Fruit fly (Drosophila melanogaster): ENCODE results near the gene DZIP1.

DZIP1 gene

dm6 chr3R:24514652-24515328, at the start of gene DZIP1, which contains the start of gene nAChRbeta2:
Gene DZIP1, plus strand, starts transcription at chr3R:24515278.
Gene nAChRbeta2, minus strand, starts transcription at chr3R:24515106.
- no peak for TF ChIP-seq pan (optimal IDR thresholded peaks at IDR 0.05)
- no peak for TF ChIP-seq CG8478 (optimal IDR thresholded peaks at IDR 0.05)
- no peak for TF ChIP-seq usp (GFP tag; optimal IDR thresholded peaks at IDR 0.05)
- no peak for TF ChIP-seq psq (optimal IDR thresholded peaks at IDR 0.05)
- no peak for TF ChIP-seq Dll (optimal IDR thresholded peaks at IDR 0.05)
- no peak for TF ChIP-seq EcR (GFP tag; optimal IDR thresholded peaks at IDR 0.05)

DNA sequence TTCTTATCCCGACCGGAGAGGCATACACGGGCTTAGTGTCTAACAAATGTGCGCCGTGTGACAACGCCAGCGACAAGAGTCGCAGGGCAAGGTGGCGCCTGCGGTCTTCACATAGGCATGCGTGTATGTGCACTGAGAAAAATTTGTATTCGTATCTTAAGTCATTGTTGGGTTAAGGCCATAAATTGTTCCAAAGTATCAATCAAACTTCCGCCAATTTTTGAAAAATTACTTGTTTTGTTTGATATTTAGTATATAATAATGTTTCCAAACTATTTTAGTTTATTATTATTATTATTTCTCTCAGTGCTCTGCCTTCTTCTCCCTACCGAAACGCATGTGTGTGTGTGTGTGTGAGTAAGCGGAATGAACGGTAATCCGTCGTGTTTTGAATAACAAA, 47.8 kb upstream of the DZIP1 start:
- no peak for TF ChIP-seq Dll (optimal IDR thresholded peaks at IDR 0.05)
- TF ChIP-seq psq (optimal IDR thresholded peaks at IDR 0.05) = no peak
- no peak for TF ChIP-seq pan (optimal IDR thresholded peaks at IDR 0.05)
- no peak for TF ChIP-seq CG8478 (optimal IDR thresholded peaks at IDR 0.05)
- TF ChIP-seq usp (GFP tag; optimal IDR thresholded peaks at IDR 0.05) = no peak
- TF ChIP-seq EcR (GFP tag; optimal IDR thresholded peaks at IDR 0.05) = no peak

DNA sequence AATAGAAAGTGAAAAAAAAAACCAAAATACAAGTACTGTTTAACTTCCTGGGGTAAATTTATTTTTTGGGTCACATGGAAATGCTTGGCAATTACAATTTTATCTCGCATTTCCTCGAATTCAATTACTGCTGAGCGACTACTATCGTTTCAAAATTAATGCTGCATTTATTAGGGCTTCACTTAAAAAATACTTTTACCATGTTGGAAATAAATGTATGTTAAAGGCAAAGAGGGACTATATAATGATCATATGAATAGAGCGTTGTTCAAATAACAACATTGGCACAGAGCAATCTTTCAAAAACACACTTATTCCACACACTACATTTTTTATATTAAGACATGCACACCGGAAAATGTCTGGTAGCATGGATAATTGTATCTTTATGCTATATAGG, 46.0 kb upstream of the DZIP1 start, which contains the start of gene CG31128:
CG31128 (plus strand) TSS at position 301 of the 400 bp plus-strand sequence.
- no peak for TF ChIP-seq usp (GFP tag; optimal IDR thresholded peaks at IDR 0.05)
- TF ChIP-seq pan (optimal IDR thresholded peaks at IDR 0.05) = no peak

dm6 chr3R:24474760-24475159, 40.3 kb upstream of the DZIP1 start:
- TF ChIP-seq Dll (optimal IDR thresholded peaks at IDR 0.05) (no peak), psq (optimal IDR thresholded peaks at IDR 0.05) (no peak), EcR (GFP tag; optimal IDR thresholded peaks at IDR 0.05) (no peak), pan (optimal IDR thresholded peaks at IDR 0.05) (no peak), CG8478 (optimal IDR thresholded peaks at IDR 0.05) (no peak), usp (GFP tag; optimal IDR thresholded peaks at IDR 0.05) (no peak)

- no peak for TF ChIP-seq Dll (optimal IDR thresholded peaks at IDR 0.05)
- no peak for TF ChIP-seq psq (optimal IDR thresholded peaks at IDR 0.05)
- no peak for TF ChIP-seq EcR (GFP tag; optimal IDR thresholded peaks at IDR 0.05)
- TF ChIP-seq CG8478 (optimal IDR thresholded peaks at IDR 0.05) = no peak
Observed at dm6 chr3R:24481040-24481439, 34.0 kb upstream of the DZIP1 start.

DNA sequence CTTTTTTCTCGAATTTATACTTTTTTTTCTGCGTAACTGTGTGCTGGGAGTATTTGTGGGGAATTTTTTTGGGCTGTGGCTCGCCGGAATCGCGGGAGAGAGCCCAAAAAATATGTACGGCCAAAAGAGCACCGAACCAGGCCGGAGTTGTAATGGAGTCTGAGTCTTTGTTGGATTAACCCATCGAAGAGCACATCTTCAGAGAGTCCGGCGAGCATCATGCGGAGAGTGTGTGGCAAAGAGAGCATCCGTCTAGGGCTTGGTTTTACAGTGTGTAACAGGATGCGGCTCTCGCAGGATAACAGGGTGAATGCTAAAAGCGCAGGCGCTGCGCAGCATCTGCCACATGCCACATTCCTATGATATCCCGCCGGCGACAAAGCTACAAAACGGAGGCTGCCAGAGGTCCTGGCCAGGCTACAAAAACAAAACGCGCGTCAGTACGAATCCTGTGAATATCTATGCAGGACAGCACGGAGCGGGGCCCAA, 30.0 kb upstream of the DZIP1 start, which contains the start of gene nAChRalpha2:
nAChRalpha2 (plus strand) TSS at position 439 of the 489 bp plus-strand sequence.
- TF ChIP-seq pan (optimal IDR thresholded peaks at IDR 0.05) (no peak), psq (optimal IDR thresholded peaks at IDR 0.05) (no peak), CG8478 (optimal IDR thresholded peaks at IDR 0.05) (no peak), EcR (GFP tag; optimal IDR thresholded peaks at IDR 0.05) (no peak), Dll (optimal IDR thresholded peaks at IDR 0.05) (no peak)

- TF ChIP-seq psq (optimal IDR thresholded peaks at IDR 0.05) (no peak), usp (GFP tag; optimal IDR thresholded peaks at IDR 0.05) (no peak), Dll (optimal IDR thresholded peaks at IDR 0.05) (no peak), CG8478 (optimal IDR thresholded peaks at IDR 0.05) (no peak), EcR (GFP tag; optimal IDR thresholded peaks at IDR 0.05) (no peak), pan (optimal IDR thresholded peaks at IDR 0.05) (no peak)
Observed at dm6 chr3R:24496084-24496483, 19.0 kb upstream of the DZIP1 start.

- TF ChIP-seq Dll (optimal IDR thresholded peaks at IDR 0.05) (no peak), psq (optimal IDR thresholded peaks at IDR 0.05) (no peak), EcR (GFP tag; optimal IDR thresholded peaks at IDR 0.05) (no peak), usp (GFP tag; optimal IDR thresholded peaks at IDR 0.05) (no peak), pan (optimal IDR thresholded peaks at IDR 0.05) (no peak), CG8478 (optimal IDR thresholded peaks at IDR 0.05) (no peak)
Observed at dm6 chr3R:24503627-24504026, 11.5 kb upstream of the DZIP1 start.

DNA sequence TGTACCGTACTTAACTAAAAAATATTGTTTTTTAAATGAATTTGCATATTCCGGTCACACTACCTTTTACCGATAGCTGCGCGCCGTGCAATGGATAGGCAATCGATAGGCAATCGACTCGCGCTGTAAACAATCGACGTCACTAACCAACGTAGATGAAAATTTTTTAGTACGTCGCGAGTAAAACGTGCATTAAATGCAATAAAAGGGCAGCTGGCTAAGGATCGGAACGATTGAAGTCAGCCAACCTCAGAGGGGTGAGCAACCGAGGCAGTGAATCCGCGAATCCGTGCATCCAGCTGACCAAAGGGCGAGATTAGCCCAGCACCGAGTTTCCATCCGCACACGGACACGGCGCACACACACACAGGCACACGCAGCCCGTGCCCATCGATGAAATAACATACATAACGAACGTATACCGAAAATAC, 3.1 kb downstream of the DZIP1 start, which contains the start of gene Pp1alpha-96A:
Pp1alpha-96A (plus strand) TSS at position 121 of the 431 bp plus-strand sequence.
- TF ChIP-seq Dll (optimal IDR thresholded peaks at IDR 0.05) (no peak), usp (GFP tag; optimal IDR thresholded peaks at IDR 0.05) (no peak), EcR (GFP tag; optimal IDR thresholded peaks at IDR 0.05) (no peak), pan (optimal IDR thresholded peaks at IDR 0.05) (no peak), psq (optimal IDR thresholded peaks at IDR 0.05) (no peak), CG8478 (optimal IDR thresholded peaks at IDR 0.05) (no peak)

dm6 chr3R:24521313-24521712, 6.2 kb downstream of the DZIP1 start:
- TF ChIP-seq Dll (optimal IDR thresholded peaks at IDR 0.05) (no peak), pan (optimal IDR thresholded peaks at IDR 0.05) (no peak), EcR (GFP tag; optimal IDR thresholded peaks at IDR 0.05) (no peak), CG8478 (optimal IDR thresholded peaks at IDR 0.05) (no peak), usp (GFP tag; optimal IDR thresholded peaks at IDR 0.05) (no peak), psq (optimal IDR thresholded peaks at IDR 0.05) (no peak)

DNA sequence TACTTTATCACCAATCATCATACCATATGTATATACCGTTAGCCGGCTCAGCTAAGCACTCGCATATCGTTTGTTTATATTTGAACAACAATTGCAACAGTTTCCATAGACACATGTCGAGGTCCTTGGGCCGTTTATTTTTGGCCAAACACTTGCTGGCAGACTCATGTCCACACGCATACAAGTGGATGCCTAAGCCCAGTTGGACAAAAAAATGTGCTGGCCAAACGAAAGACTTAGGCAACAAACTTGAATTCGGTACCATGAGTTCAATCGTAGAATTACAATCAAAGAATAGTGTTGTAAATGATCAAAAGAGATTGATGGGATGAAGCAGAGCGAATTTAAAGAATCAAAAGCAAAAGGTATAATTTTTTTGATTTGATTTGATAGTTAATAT, 8.5 kb downstream of the DZIP1 start, which contains the start of gene CG13622:
CG13622 (minus strand) TSS at position 101 of the 400 bp plus-strand sequence.
- TF ChIP-seq Dll (optimal IDR thresholded peaks at IDR 0.05) = no peak
- no peak for TF ChIP-seq CG8478 (optimal IDR thresholded peaks at IDR 0.05)
- TF ChIP-seq usp (GFP tag; optimal IDR thresholded peaks at IDR 0.05) = no peak
- TF ChIP-seq psq (optimal IDR thresholded peaks at IDR 0.05) = no peak
- TF ChIP-seq pan (optimal IDR thresholded peaks at IDR 0.05) = no peak
- TF ChIP-seq EcR (GFP tag; optimal IDR thresholded peaks at IDR 0.05) = no peak

- TF ChIP-seq EcR (GFP tag; optimal IDR thresholded peaks at IDR 0.05) (no peak), pan (optimal IDR thresholded peaks at IDR 0.05) (no peak), CG8478 (optimal IDR thresholded peaks at IDR 0.05) (no peak)
Observed at dm6 chr3R:24524426-24524974, 9.4 kb downstream of the DZIP1 start, which contains the start of gene Jhbp12. Gene Jhbp12, plus strand, starts transcription at chr3R:24524794.

All from whole organism.